Worm (Caenorhabditis elegans) whole organism, L4 larva: ENCODE data around the gene rpl-15.
A peak's percentile ranks its signal among the peaks of the same experiment; 100 is the strongest.

Experiments used
- F10B5.3 ChIP-seq: sonication (generic microtip); optimal IDR thresholded peaks from 2 replicates; lab custom pipeline; 2016; ENCODE audit warnings: mild to moderate bottlenecking, missing genetic modification characterization, missing compliant biosample characterization
- F37D6.2 ChIP-seq: sonication (generic microtip); optimal IDR thresholded peaks from 2 replicates; lab custom pipeline; 2016; ENCODE audit warnings: mild to moderate bottlenecking, missing genetic modification characterization, missing compliant biosample characterization
- T20F7.1 ChIP-seq: fragments of 200-800 bp; sonication (Bioruptor generic); optimal IDR thresholded peaks from 2 replicates; lab custom pipeline; 2018; ENCODE audit warnings: mild to moderate bottlenecking, missing genetic modification characterization, missing compliant biosample characterization
- Y48G9A.11 ChIP-seq: fragments of 200-800 bp; sonication (Bioruptor generic); IDR thresholded peaks from 2 replicates; pipeline ENCODE4 v1.3.6; 2022; ENCODE audit warnings: missing genetic modification reagents, missing genetic modification characterization, missing compliant biosample characterization
- aly-2 ChIP-seq: sonication (generic microtip); optimal IDR thresholded peaks from 2 replicates; lab custom pipeline; 2018; ENCODE audit warnings: missing biosample characterization, missing genetic modification characterization
- ama-1 ChIP-seq: fragments of 150-350 bp; optimal IDR thresholded peaks from 2 replicates; lab custom pipeline; 2014; ENCODE audit warnings: inconsistent platforms, mixed read lengths
- attf-4 ChIP-seq: sonication (generic microtip); optimal IDR thresholded peaks from 3 replicates; lab custom pipeline; 2017; ENCODE audit warnings: missing biosample characterization, missing genetic modification characterization
- ceh-32 ChIP-seq: sonication (generic microtip); optimal IDR thresholded peaks from 2 replicates; lab custom pipeline; 2016; ENCODE audit warnings: mild to moderate bottlenecking, missing genetic modification characterization, missing compliant biosample characterization; ENCODE audit not compliant: poor library complexity
- ceh-62 ChIP-seq: sonication (generic microtip); optimal IDR thresholded peaks from 2 replicates; lab custom pipeline; 2017; ENCODE audit warnings: missing biosample characterization, missing genetic modification characterization
- cey-2 ChIP-seq: sonication (generic microtip); optimal IDR thresholded peaks from 3 replicates; lab custom pipeline; 2017; ENCODE audit warnings: missing genetic modification characterization, mild to moderate bottlenecking, missing compliant biosample characterization, antibody characterized with exemption, borderline replicate concordance; ENCODE audit not compliant: insufficient read depth
- ctbp-1 ChIP-seq: fragments of 200-800 bp; sonication (Bioruptor generic); IDR thresholded peaks from 2 replicates; pipeline ENCODE4 v1.3.6; 2022; ENCODE audit warnings: missing genetic modification reagents, missing genetic modification characterization, missing compliant biosample characterization
- daf-12 ChIP-seq: fragments of 150-350 bp; optimal IDR thresholded peaks from 2 replicates; lab custom pipeline; 2014; ENCODE audit warnings: missing biosample characterization, missing genetic modification reagents, missing genetic modification characterization
- daf-16 ChIP-seq, 3 experiments: sonication (generic microtip); optimal IDR thresholded peaks; 2 replicates each; lab custom pipeline; 2016 to 2017; ENCODE audit warnings: missing genetic modification characterization in 3 of 3, missing genetic modification reagents in 3 of 3, mild to moderate bottlenecking in 2 of 3, missing compliant biosample characterization in 2 of 3, missing biosample characterization in 1 of 3, moderate library complexity in 1 of 3
- dmd-6 ChIP-seq: fragments of 200-800 bp; sonication (Bioruptor generic); IDR thresholded peaks from 2 replicates; pipeline ENCODE4 v1.3.6; 2022; ENCODE audit warnings: missing genetic modification reagents, missing genetic modification characterization, missing compliant biosample characterization
- dmd-9 ChIP-seq: fragments of 200-800 bp; sonication (Bioruptor generic); IDR thresholded peaks from 2 replicates; pipeline ENCODE4 v1.3.6; 2022; ENCODE audit warnings: missing genetic modification reagents, missing genetic modification characterization, missing compliant biosample characterization
- dve-1 ChIP-seq: sonication (generic microtip); optimal IDR thresholded peaks from 2 replicates; lab custom pipeline; 2017; ENCODE audit warnings: antibody characterized with exemption, mild to moderate bottlenecking, missing genetic modification characterization, missing compliant biosample characterization; ENCODE audit not compliant: insufficient read depth
- egl-43 ChIP-seq: fragments of 200-800 bp; sonication (Bioruptor generic); IDR thresholded peaks from 2 replicates; pipeline ENCODE4 v1.3.6; 2022; ENCODE audit warnings: missing genetic modification reagents, missing genetic modification characterization, missing compliant biosample characterization
- fos-1 ChIP-seq: fragments of 150-350 bp; optimal IDR thresholded peaks from 2 replicates; lab custom pipeline; 2014; ENCODE audit warnings: missing biosample characterization, missing genetic modification characterization
- hif-1 ChIP-seq, 2 experiments: sonication (generic microtip); optimal IDR thresholded peaks; 2 replicates each; lab custom pipeline; 2016 to 2017; ENCODE audit warnings: missing compliant biosample characterization in 2 of 2, missing genetic modification characterization in 2 of 2, missing genetic modification reagents in 2 of 2, missing genotype in 2 of 2, mild to moderate bottlenecking in 1 of 2
- hlh-11 ChIP-seq: fragments of 200-800 bp; sonication (Bioruptor generic); optimal IDR thresholded peaks from 2 replicates; lab custom pipeline; 2018; ENCODE audit warnings: mild to moderate bottlenecking, missing genetic modification characterization, missing compliant biosample characterization
- lin-13 ChIP-seq: fragments of 150-350 bp; optimal IDR thresholded peaks from 2 replicates; lab custom pipeline; 2014; ENCODE audit warnings: missing biosample characterization, missing genetic modification reagents, missing genetic modification characterization
- lin-29 ChIP-seq: fragments of 200-800 bp; sonication (Bioruptor generic); IDR thresholded peaks from 2 replicates; pipeline ENCODE4 v1.3.6; 2022; ENCODE audit warnings: missing genetic modification reagents, missing genetic modification characterization, missing compliant biosample characterization
- lsy-2 ChIP-seq, 2 experiments: fragments of 150-350 bp in 1 of 2; sonication (generic microtip) in 1 of 2; optimal IDR thresholded peaks; 2 replicates each; lab custom pipeline; 2014 to 2017; ENCODE audit warnings: missing biosample characterization in 2 of 2, missing genetic modification characterization in 2 of 2
- madf-5 ChIP-seq, 2 experiments: fragments of 200-800 bp; sonication (Bioruptor generic); IDR thresholded peaks; 2 replicates each; pipeline ENCODE4 v1.3.6; 2022; ENCODE audit warnings: missing compliant biosample characterization in 2 of 2, missing genetic modification characterization in 2 of 2
- mdt-29 ChIP-seq: fragments of 200-800 bp; sonication (Bioruptor generic); IDR thresholded peaks from 2 replicates; pipeline ENCODE4 v1.3.6; 2022; ENCODE audit warnings: missing genetic modification reagents, missing genetic modification characterization, missing compliant biosample characterization
- mep-1 ChIP-seq: fragments of 150-350 bp; sonication (generic microtip); optimal IDR thresholded peaks from 3 replicates; lab custom pipeline; 2014; ENCODE audit warnings: missing biosample characterization, missing genetic modification characterization
- mxl-2 ChIP-seq: fragments of 200-800 bp; sonication (Bioruptor generic); conservative IDR thresholded peaks from 2 replicates; pipeline ENCODE4 v1.3.6; 2022; ENCODE audit warnings: missing genetic modification reagents, missing genetic modification characterization, missing compliant biosample characterization
- mxl-3 ChIP-seq: fragments of 200-800 bp; sonication (Bioruptor generic); optimal IDR thresholded peaks from 2 replicates; lab custom pipeline; 2018; ENCODE audit warnings: mild to moderate bottlenecking, missing genetic modification characterization, missing compliant biosample characterization
- nhr-10 ChIP-seq: fragments of 150-350 bp; optimal IDR thresholded peaks from 2 replicates; lab custom pipeline; 2014; ENCODE audit warnings: missing biosample characterization, missing genetic modification characterization
- nhr-25 ChIP-seq: sonication (generic microtip); optimal IDR thresholded peaks from 2 replicates; lab custom pipeline; 2017; ENCODE audit warnings: missing genetic modification characterization, mild to moderate bottlenecking, missing compliant biosample characterization, antibody characterized with exemption, moderate library complexity, borderline replicate concordance; ENCODE audit not compliant: insufficient read depth
- nhr-28 ChIP-seq: fragments of 150-350 bp; optimal IDR thresholded peaks from 2 replicates; lab custom pipeline; 2014; ENCODE audit warnings: missing biosample characterization, missing genetic modification characterization
- nhr-48 ChIP-seq: sonication (generic microtip); optimal IDR thresholded peaks from 2 replicates; lab custom pipeline; 2016; ENCODE audit warnings: mild to moderate bottlenecking, missing genetic modification characterization, missing compliant biosample characterization
- php-3 ChIP-seq: fragments of 200-800 bp; sonication (Bioruptor generic); IDR thresholded peaks from 2 replicates; pipeline ENCODE4 v1.3.6; 2022; ENCODE audit warnings: missing genetic modification reagents, missing genetic modification characterization, missing compliant biosample characterization
- pqm-1 ChIP-seq: sonication (generic microtip); optimal IDR thresholded peaks from 2 replicates; lab custom pipeline; 2017; ENCODE audit warnings: missing biosample characterization, missing genetic modification characterization
- snpc-4 ChIP-seq: fragments of 150-350 bp; optimal IDR thresholded peaks from 2 replicates; lab custom pipeline; 2014; ENCODE audit warnings: missing biosample characterization, missing genetic modification characterization
- spr-3 ChIP-seq: fragments of 200-800 bp; sonication (Bioruptor generic); optimal IDR thresholded peaks from 2 replicates; lab custom pipeline; 2018; ENCODE audit warnings: mild to moderate bottlenecking, missing genetic modification characterization, missing compliant biosample characterization
- tra-1 ChIP-seq: fragments of 200-800 bp; sonication (Bioruptor generic); IDR thresholded peaks from 2 replicates; pipeline ENCODE4 v1.3.6; 2022; ENCODE audit warnings: missing genetic modification reagents, missing genetic modification characterization, missing compliant biosample characterization
- unc-62 ChIP-seq, 3 experiments: fragments of 150-350 bp in 1 of 3; sonication (generic microtip); optimal IDR thresholded peaks in 2 of 3; peaks in 1 of 3; 1 replicate in 1 of 3; 2 replicates in 2 of 3; lab custom pipeline; 2014 to 2017; ENCODE audit warnings: missing biosample characterization in 3 of 3, missing genetic modification characterization in 3 of 3, missing genetic modification reagents in 3 of 3, missing genotype in 1 of 3
- zfp-2 ChIP-seq: sonication (generic microtip); optimal IDR thresholded peaks from 2 replicates; lab custom pipeline; 2016; ENCODE audit warnings: mild to moderate bottlenecking, missing genetic modification characterization, missing compliant biosample characterization
- ztf-11 ChIP-seq: fragments of 150-350 bp; optimal IDR thresholded peaks from 2 replicates; lab custom pipeline; 2014; ENCODE audit warnings: missing biosample characterization, missing genetic modification characterization

The rpl-15 gene

ce11 chrIV:682726-683340 is 28.5 kb upstream of the rpl-15 start (continued):
- TF ChIP-seq egl-43 (peak; percentile 94), snpc-4 (tag; lab: Kevin White, UChicago) (no peak), nhr-48 (peak; percentile 33), ceh-32 (no peak), hif-1 (tag; optimal IDR thresholded peaks at IDR 0.05; lab: Kevin White, UChicago) (peak in 1 of 2 experiments; percentile 62), daf-16 (GFP tag; optimal IDR thresholded peaks at IDR 0.05; lab: Kevin White, UChicago) (peak in 1 of 2 experiments; percentile 78), daf-16 (tag; optimal IDR thresholded peaks at IDR 0.05; lab: Kevin White, UChicago) (peak; percentile 62), daf-12 (no peak), mxl-2 (GFP tag; lab: Robert Waterston, UW) (0 out of 2 replicates have a peak, but pooled peaks have one; percentile 40), attf-4 (no peak), lsy-2 (tag; optimal IDR thresholded peaks at IDR 0.05; lab: Kevin White, UChicago) (no peak), zfp-2 (tag; lab: Kevin White, UChicago) (peak; percentile 19), cey-2 (tag; lab: Kevin White, UChicago) (no peak), Y48G9A.11 (GFP tag; lab: Robert Waterston, UW) (peak; percentile 84), ama-1 (lab: Kevin White, UChicago) (no peak), nhr-25 (tag; lab: Kevin White, UChicago) (no peak), T20F7.1 (no peak), aly-2 (tag; lab: Kevin White, UChicago) (no peak), mdt-29 (GFP tag; lab: Robert Waterston, UW) (peak; percentile 52; the same call in 1 of the 2 replicates), ctbp-1 (GFP tag; lab: Robert Waterston, UW) (peak; percentile 81), lin-29 (GFP tag; lab: Robert Waterston, UW) (0 out of 2 replicates have a peak, but pooled peaks have one; percentile 35), hlh-11 (peak; percentile 84), spr-3 (GFP tag; lab: Kevin White, UChicago) (peak; percentile 65), tra-1 (peak; percentile 76), ztf-11 (tag; lab: Kevin White, UChicago) (no peak), lin-13 (no peak), mxl-3 (GFP tag; lab: Kevin White, UChicago) (peak; percentile 77), dve-1 (tag; lab: Kevin White, UChicago) (no peak), F10B5.3 (peak; percentile 33), mep-1 (tag; lab: Kevin White, UChicago) (no peak), dmd-9 (GFP tag; lab: Robert Waterston, UW) (peak; percentile 83), madf-5 (GFP tag; IDR thresholded peaks at IDR 0.05; lab: Robert Waterston, UW) (peak; percentile 48 to 77; a peak in 1 of 4 replicates), nhr-10 (no peak), php-3 (peak; percentile 58)

ce11 chrIV:676280-676679 is 21.9 kb upstream of the rpl-15 start, which contains the start of gene K11H12.5:
Gene K11H12.5, plus strand, starts transcription at chrIV:676580.
- no peak for TF ChIP-seq attf-4

DNA sequence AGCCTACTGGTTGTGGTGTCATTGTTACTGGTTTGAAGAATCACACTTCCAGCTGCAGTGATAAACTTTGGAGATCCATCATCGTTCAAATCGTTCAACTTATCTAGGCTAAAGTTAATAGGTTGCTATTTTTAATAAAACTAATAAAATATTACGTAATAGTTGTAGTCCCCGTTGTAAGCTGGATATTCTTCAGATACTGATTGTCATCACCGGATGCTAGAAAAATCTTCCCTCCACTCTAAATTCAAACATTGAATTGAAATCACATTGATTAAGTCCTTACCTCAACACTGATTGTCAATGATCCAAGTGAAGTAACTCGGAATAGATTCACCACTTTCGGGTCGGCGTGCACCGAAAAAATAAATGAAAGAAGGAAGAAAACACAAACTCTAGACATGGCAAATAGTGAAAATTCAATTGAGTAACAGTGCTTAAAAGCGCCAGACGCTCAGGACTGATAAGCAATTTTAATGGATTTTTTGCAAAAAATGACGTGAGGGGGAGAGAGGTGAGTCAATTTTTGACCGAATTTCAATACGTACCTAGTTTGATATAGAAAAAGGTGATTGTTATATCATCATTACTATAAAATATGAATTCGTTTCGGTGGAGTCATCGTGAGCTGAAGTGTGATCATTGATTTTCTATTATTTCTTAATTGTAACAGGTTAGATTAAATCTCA is 21.2 kb upstream of the rpl-15 start, which contains the start of the genes K11H12.4 and K11H12.10:
TSS of gene K11H12.4 (minus strand) at position 413 of the 689 bp plus-strand sequence.
TSS of gene K11H12.10 (plus strand) at position 605 of the 689 bp plus-strand sequence.
- TF ChIP-seq nhr-28 (tag; lab: Kevin White, UChicago): peak; percentile 37
- no peak for TF ChIP-seq F10B5.3
- TF ChIP-seq ceh-62 (tag; lab: Kevin White, UChicago): no peak
- no peak for TF ChIP-seq hif-1 (tag; optimal IDR thresholded peaks at IDR 0.05; lab: Kevin White, UChicago)
- no peak for TF ChIP-seq F37D6.2
- no peak for TF ChIP-seq spr-3 (GFP tag; lab: Kevin White, UChicago)
- no peak for TF ChIP-seq cey-2 (tag; lab: Kevin White, UChicago)
- no peak for TF ChIP-seq mxl-3 (GFP tag; lab: Kevin White, UChicago)
- TF ChIP-seq fos-1 (tag; lab: Kevin White, UChicago): no peak
- peak; percentile 69 for TF ChIP-seq dmd-6
- TF ChIP-seq daf-16 (GFP tag; optimal IDR thresholded peaks at IDR 0.05; lab: Kevin White, UChicago): no peak
- peak; percentile 16 for TF ChIP-seq daf-16 (tag; optimal IDR thresholded peaks at IDR 0.05; lab: Kevin White, UChicago)
- TF ChIP-seq unc-62 (GFP tag; optimal IDR thresholded peaks at IDR 0.05 in 1 of 2; lab: Kevin White, UChicago): peak in 1 of 2 experiments; percentile 92
- TF ChIP-seq unc-62 (tag; optimal IDR thresholded peaks at IDR 0.05; lab: Kevin White, UChicago): no peak
- peak; percentile 45 for TF ChIP-seq pqm-1 (tag; lab: Kevin White, UChicago)
